Fruit fly (Drosophila melanogaster) whole organism, embryonic: ENCODE results near the gene ND-24.

Experiments used
- CG1024 ChIP-seq: fragments of 200-800 bp; sonication (Bioruptor generic); IDR thresholded peaks from 2 replicates; pipeline ENCODE4 v1.3.6; 2022; ENCODE audit warnings: missing biosample characterization, missing genetic modification characterization
- CG10959 ChIP-seq: fragments of 200-800 bp; sonication (Bioruptor generic); IDR thresholded peaks from 2 replicates; pipeline ENCODE4 v1.3.6; 2022; ENCODE audit warnings: missing biosample characterization, missing genetic modification characterization
- CG11247 ChIP-seq: fragments of 200-800 bp; sonication (Bioruptor generic); IDR thresholded peaks from 2 replicates; pipeline ENCODE4 v1.3.6; 2022; ENCODE audit warnings: missing biosample characterization, missing genetic modification characterization
- CG1233 ChIP-seq: fragments of 200-800 bp; sonication (Bioruptor generic); optimal IDR thresholded peaks from 4 replicates; lab custom pipeline; 2018; ENCODE audit warnings: missing biosample characterization, mild to moderate bottlenecking, missing genetic modification characterization
- CG12391 ChIP-seq: fragments of 200-800 bp; sonication (Bioruptor generic); optimal IDR thresholded peaks from 3 replicates; lab custom pipeline; 2018; ENCODE audit warnings: missing biosample characterization, mild to moderate bottlenecking, missing genetic modification characterization, moderate library complexity
- CG12659 ChIP-seq: fragments of 200-800 bp; sonication (Bioruptor generic); optimal IDR thresholded peaks from 3 replicates; lab custom pipeline; 2017; ENCODE audit warnings: mild to moderate bottlenecking, missing biosample characterization, missing genetic modification reagents, missing genetic modification characterization
- CG12942 ChIP-seq: fragments of 200-800 bp; sonication (Bioruptor generic); optimal IDR thresholded peaks from 3 replicates; lab custom pipeline; 2016; ENCODE audit warnings: missing biosample characterization, missing genetic modification characterization
- CG17359 ChIP-seq: fragments of 200-800 bp; sonication (Bioruptor generic); optimal IDR thresholded peaks from 3 replicates; lab custom pipeline; 2018; ENCODE audit warnings: missing biosample characterization, mild to moderate bottlenecking, missing genetic modification characterization, moderate library complexity
- CG17385 ChIP-seq: fragments of 200-800 bp; sonication (Bioruptor generic); optimal IDR thresholded peaks from 3 replicates; lab custom pipeline; 2018; ENCODE audit warnings: missing biosample characterization, mild to moderate bottlenecking, missing genetic modification characterization
- CG17612 ChIP-seq: fragments of 200-800 bp; sonication (Bioruptor generic); IDR thresholded peaks from 2 replicates; pipeline ENCODE4 v1.3.6; 2022; ENCODE audit warnings: missing biosample characterization, missing genetic modification characterization
- CG17802 ChIP-seq: fragments of 200-800 bp; sonication (Bioruptor generic); optimal IDR thresholded peaks from 2 replicates; lab custom pipeline; 2018; ENCODE audit warnings: missing biosample characterization, mild to moderate bottlenecking, missing genetic modification characterization, moderate library complexity
- CG18262 ChIP-seq: fragments of 200-800 bp; optimal IDR thresholded peaks from 3 replicates; lab custom pipeline; 2019; ENCODE audit warnings: missing biosample characterization, mild to moderate bottlenecking, missing genetic modification characterization, moderate library complexity
- CG2678 ChIP-seq: fragments of 200-800 bp; sonication (Bioruptor generic); optimal IDR thresholded peaks from 3 replicates; lab custom pipeline; 2019; ENCODE audit warnings: missing biosample characterization, mild to moderate bottlenecking, missing genetic modification characterization, moderate library complexity
- CG2875 ChIP-seq: fragments of 200-800 bp; sonication (Bioruptor generic); optimal IDR thresholded peaks from 2 replicates; lab custom pipeline; 2017; ENCODE audit warnings: missing biosample characterization, mild to moderate bottlenecking, missing genetic modification characterization, missing genetic modification reagents
- CG32532 ChIP-seq: fragments of 200-800 bp; sonication (Bioruptor generic); IDR thresholded peaks from 2 replicates; pipeline ENCODE4 v1.3.6; 2022; ENCODE audit warnings: missing biosample characterization, missing genetic modification characterization
- CG3847 ChIP-seq: fragments of 200-800 bp; sonication (Bioruptor generic); IDR thresholded peaks from 2 replicates; pipeline ENCODE4 v1.3.6; 2022; ENCODE audit warnings: missing biosample characterization, missing genetic modification characterization
- CG4360 ChIP-seq: fragments of 200-800 bp; sonication (Bioruptor generic); IDR thresholded peaks from 2 replicates; pipeline ENCODE4 v1.3.6; 2022; ENCODE audit warnings: missing biosample characterization, missing genetic modification characterization
- CG4730 ChIP-seq: fragments of 200-800 bp; sonication (Bioruptor generic); IDR thresholded peaks from 2 replicates; pipeline ENCODE4 v1.3.6; 2022; ENCODE audit warnings: missing biosample characterization, missing genetic modification characterization
- CG6813 ChIP-seq: fragments of 200-800 bp; sonication (Bioruptor generic); optimal IDR thresholded peaks from 2 replicates; lab custom pipeline; 2017; ENCODE audit warnings: missing biosample characterization, missing genetic modification characterization, mild to moderate bottlenecking, moderate library complexity, missing genetic modification reagents
- CG9932 ChIP-seq: fragments of 200-800 bp; sonication (Bioruptor generic); IDR thresholded peaks from 2 replicates; pipeline ENCODE4 v1.3.6; 2022; ENCODE audit warnings: missing biosample characterization, missing genetic modification characterization
- Chrac-16 ChIP-seq: fragments of 200-800 bp; sonication (Bioruptor generic); optimal IDR thresholded peaks from 3 replicates; lab custom pipeline; 2016; ENCODE audit warnings: missing biosample characterization, missing genetic modification characterization
- CkIIα-i1 ChIP-seq: fragments of 200-800 bp; sonication (Bioruptor generic); IDR thresholded peaks from 2 replicates; pipeline ENCODE4 v1.3.6; 2022; ENCODE audit warnings: missing biosample characterization, missing genetic modification characterization
- CoRest ChIP-seq: fragments of 200-800 bp; sonication (Bioruptor generic); optimal IDR thresholded peaks from 3 replicates; lab custom pipeline; 2018; ENCODE audit warnings: missing biosample characterization, mild to moderate bottlenecking, missing genetic modification characterization, moderate library complexity
- Dek ChIP-seq: fragments of 200-800 bp; sonication (Bioruptor generic); optimal IDR thresholded peaks from 3 replicates; lab custom pipeline; 2019; ENCODE audit warnings: missing biosample characterization, mild to moderate bottlenecking, missing genetic modification characterization, moderate library complexity
- Dfd ChIP-seq, 2 experiments: fragments of >200 bp; optimal IDR thresholded peaks; 2 replicates each; lab custom pipeline; 2017; ENCODE audit warnings: missing biosample characterization in 2 of 2, missing genetic modification characterization in 2 of 2
- Drgx ChIP-seq: fragments of 200-800 bp; sonication (Bioruptor generic); IDR thresholded peaks from 2 replicates; pipeline ENCODE4 v1.3.6; 2022; ENCODE audit warnings: missing biosample characterization, missing genetic modification characterization
- HLH3B ChIP-seq: fragments of 200-800 bp; sonication (Bioruptor generic); IDR thresholded peaks from 2 replicates; pipeline ENCODE4 v1.3.6; 2022; ENCODE audit warnings: missing biosample characterization, missing genetic modification characterization
- Hey ChIP-seq: fragments of 200-800 bp; sonication (Bioruptor generic); optimal IDR thresholded peaks from 3 replicates; lab custom pipeline; 2018; ENCODE audit warnings: missing biosample characterization, mild to moderate bottlenecking, missing genetic modification characterization
- Hr3 ChIP-seq: fragments of 200-800 bp; sonication (Bioruptor generic); optimal IDR thresholded peaks from 3 replicates; lab custom pipeline; 2016; ENCODE audit warnings: missing biosample characterization, missing genetic modification characterization
- Hr78 ChIP-seq, 2 experiments: fragments of 200-800 bp in 1 of 2; fragments of >200 bp in 1 of 2; sonication (Bioruptor generic) in 1 of 2; optimal IDR thresholded peaks; 2 replicates each; lab custom pipeline; 2017 to 2019; ENCODE audit warnings: missing biosample characterization in 2 of 2, missing genetic modification characterization in 2 of 2, mild to moderate bottlenecking in 1 of 2, moderate library complexity in 1 of 2
- Lhr ChIP-seq: fragments of 200-800 bp; sonication (Bioruptor generic); optimal IDR thresholded peaks from 3 replicates; lab custom pipeline; 2017; ENCODE audit warnings: mild to moderate bottlenecking, missing biosample characterization, missing genetic modification reagents, missing genetic modification characterization
- Ravus ChIP-seq: fragments of 200-800 bp; sonication (Bioruptor generic); IDR thresholded peaks from 2 replicates; pipeline ENCODE4 v1.3.6; 2022; ENCODE audit warnings: missing biosample characterization, missing genetic modification characterization
- Side ChIP-seq: fragments of 200-800 bp; sonication (Bioruptor generic); optimal IDR thresholded peaks from 2 replicates; lab custom pipeline; 2016; ENCODE audit warnings: missing biosample characterization, missing genetic modification characterization
- Taf1 ChIP-seq: fragments of 200-800 bp; sonication (Bioruptor generic); IDR thresholded peaks from 2 replicates; pipeline ENCODE4 v1.3.6; 2022; ENCODE audit warnings: missing biosample characterization, missing genetic modification characterization
- ab ChIP-seq: fragments of 200-800 bp; sonication (Bioruptor generic); optimal IDR thresholded peaks from 2 replicates; lab custom pipeline; 2016; ENCODE audit warnings: missing biosample characterization, missing genetic modification characterization
- abd-A ChIP-seq: fragments of 200-800 bp; sonication (Bioruptor generic); optimal IDR thresholded peaks from 3 replicates; lab custom pipeline; 2019; ENCODE audit warnings: missing biosample characterization, mild to moderate bottlenecking, missing genetic modification characterization, moderate library complexity
- br ChIP-seq: fragments of >200 bp; optimal IDR thresholded peaks from 2 replicates; lab custom pipeline; 2017
- cad ChIP-seq: fragments of >200 bp; optimal IDR thresholded peaks from 2 replicates; lab custom pipeline; 2017; ENCODE audit warnings: missing biosample characterization, missing genetic modification characterization
- crol ChIP-seq: fragments of 200-800 bp; sonication (Bioruptor generic); IDR thresholded peaks from 2 replicates; pipeline ENCODE4 v1.3.6; 2022; ENCODE audit warnings: missing biosample characterization, missing genetic modification characterization
- dmrt99B ChIP-seq: fragments of 200-800 bp; sonication (Bioruptor generic); optimal IDR thresholded peaks from 2 replicates; lab custom pipeline; 2018; ENCODE audit warnings: missing biosample characterization, mild to moderate bottlenecking, missing genetic modification characterization, moderate library complexity
- eyg ChIP-seq: fragments of 200-800 bp; sonication (Bioruptor generic); optimal IDR thresholded peaks from 3 replicates; lab custom pipeline; 2016; ENCODE audit warnings: missing biosample characterization, missing genetic modification characterization
- fd102C ChIP-seq: fragments of 200-800 bp; sonication (Bioruptor generic); optimal IDR thresholded peaks from 2 replicates; lab custom pipeline; 2018; ENCODE audit warnings: missing biosample characterization, mild to moderate bottlenecking, missing genetic modification characterization, moderate library complexity
- ftz-f1 ChIP-seq: fragments of 200-800 bp; sonication (Bioruptor generic); optimal IDR thresholded peaks from 2 replicates; lab custom pipeline; 2016; ENCODE audit warnings: missing biosample characterization, missing genetic modification characterization
- klu ChIP-seq: fragments of 200-800 bp; sonication (Bioruptor generic); IDR thresholded peaks from 2 replicates; pipeline ENCODE4 v1.3.6; 2022; ENCODE audit warnings: missing biosample characterization, missing genetic modification characterization
- org-1 ChIP-seq: fragments of 200-800 bp; sonication (Bioruptor generic); optimal IDR thresholded peaks from 2 replicates; lab custom pipeline; 2017; ENCODE audit warnings: missing biosample characterization, missing genetic modification characterization
- sim ChIP-seq: fragments of 200-800 bp; sonication (Bioruptor generic); IDR thresholded peaks from 2 replicates; pipeline ENCODE4 v1.3.6; 2022; ENCODE audit warnings: missing biosample characterization, missing genetic modification characterization
- stc ChIP-seq: fragments of 200-800 bp; sonication (Bioruptor generic); IDR thresholded peaks from 2 replicates; pipeline ENCODE4 v1.3.6; 2022; ENCODE audit warnings: missing biosample characterization, missing genetic modification characterization
- tgo ChIP-seq: fragments of 200-800 bp; sonication (Bioruptor generic); IDR thresholded peaks from 3 replicates; pipeline ENCODE4 v1.3.6; 2022; ENCODE audit warnings: missing biosample characterization, missing genetic modification characterization
- tio ChIP-seq: fragments of 200-800 bp; sonication (Bioruptor generic); optimal IDR thresholded peaks from 2 replicates; lab custom pipeline; 2017; ENCODE audit warnings: missing biosample characterization, missing genetic modification characterization, inconsistent platforms
- toy ChIP-seq: fragments of 200-800 bp; sonication (Bioruptor generic); IDR thresholded peaks from 2 replicates; pipeline ENCODE4 v1.3.6; 2022; ENCODE audit warnings: missing biosample characterization, missing genetic modification characterization
- trh ChIP-seq: fragments of 200-800 bp; sonication (Bioruptor generic); optimal IDR thresholded peaks from 2 replicates; lab custom pipeline; 2016; ENCODE audit warnings: missing biosample characterization, missing genetic modification characterization
- zfh2 ChIP-seq: fragments of 200-800 bp; sonication (Bioruptor generic); optimal IDR thresholded peaks from 2 replicates; lab custom pipeline; 2016; ENCODE audit warnings: missing biosample characterization, missing genetic modification characterization

ND-24 gene

DNA sequence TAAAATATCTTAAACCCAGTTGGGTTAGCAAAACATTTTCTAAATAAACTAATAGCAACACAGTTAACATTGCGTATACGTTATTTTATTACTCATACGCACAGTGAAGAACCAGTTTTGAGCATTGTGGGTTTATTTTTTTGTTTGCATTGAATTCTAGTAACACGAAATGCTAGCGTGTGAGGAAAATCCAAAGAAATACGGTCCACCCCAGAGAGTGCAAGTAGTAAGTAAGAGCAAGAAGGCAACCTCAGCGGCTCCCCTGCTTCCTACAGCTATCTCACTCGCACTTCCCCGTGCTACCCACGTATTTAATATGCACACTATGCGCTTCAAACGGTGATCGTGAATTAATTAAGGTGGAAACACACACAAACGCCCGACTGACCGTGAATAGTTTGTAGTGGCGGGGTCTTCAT, 6.9 kb upstream of the ND-24 start (continued):
- TF ChIP-seq CG32532 (GFP tag; lab: Robert Waterston, UW) (peak; percentile 83), crol (peak; percentile 53), CG17612 (GFP tag; lab: Robert Waterston, UW) (peak; percentile 52), zfh2 (GFP tag; lab: Kevin White, UChicago) (peak; percentile 82), Dek (tag; lab: Kevin White, UChicago) (peak; percentile 84), sim (no peak), Lhr (GFP tag; lab: Kevin White, UChicago) (peak; percentile 21), Taf1 (GFP tag; lab: Robert Waterston, UW) (peak; percentile 66; the same call in 1 of the 2 replicates), CG4730 (peak; percentile 71), CG12942 (GFP tag; lab: Kevin White, UChicago) (peak; percentile 65), CG17802 (tag; lab: Kevin White, UChicago) (peak; percentile 47), Ravus (GFP tag; lab: Robert Waterston, UW) (peak; percentile 29; the same call in 1 of the 2 replicates), tgo (GFP tag; lab: Robert Waterston, UW) (peak; percentile 71), ab (GFP tag; lab: Kevin White, UChicago) (peak; percentile 30), CG1233 (GFP tag; lab: Kevin White, UChicago) (peak; percentile 90), cad (GFP tag; lab: Kevin White, UChicago) (no peak), CG4360 (GFP tag; lab: Robert Waterston, UW) (peak; percentile 34; the same call in 1 of the 2 replicates), Dfd (GFP tag; optimal IDR thresholded peaks at IDR 0.05; lab: Kevin White, UChicago) (no peak), toy (GFP tag; lab: Robert Waterston, UW) (0 out of 2 replicates have a peak, but pooled peaks have one; percentile 32), trh (peak; percentile 47), CG1024 (GFP tag; lab: Robert Waterston, UW) (0 out of 2 replicates have a peak, but pooled peaks have one; percentile 36), br (lab: Kevin White, UChicago) (no peak), Hey (tag; lab: Kevin White, UChicago) (peak; percentile 70), CG18262 (tag; lab: Kevin White, UChicago) (peak; percentile 84), CG11247 (peak; percentile 72), CoRest (tag; lab: Kevin White, UChicago) (peak; percentile 91), tio (GFP tag; lab: Kevin White, UChicago) (peak; percentile 77), CG2678 (tag; lab: Kevin White, UChicago) (peak; percentile 94), stc (GFP tag; lab: Robert Waterston, UW) (peak; percentile 88), CG17385 (GFP tag; lab: Kevin White, UChicago) (peak; percentile 84), dmrt99B (tag; lab: Kevin White, UChicago) (peak; percentile 93), fd102C (GFP tag; lab: Kevin White, UChicago) (no peak), klu (peak; percentile 50), CG17359 (tag; lab: Kevin White, UChicago) (peak; percentile 90), CG3847 (GFP tag; lab: Robert Waterston, UW) (peak; percentile 72), CG6813 (GFP tag; lab: Kevin White, UChicago) (peak; percentile 82), CG10959 (GFP tag; lab: Robert Waterston, UW) (no peak), org-1 (GFP tag; lab: Kevin White, UChicago) (peak; percentile 91), Hr3 (peak; percentile 66), ftz-f1 (GFP tag; lab: Kevin White, UChicago) (peak; percentile 85), CG9932 (peak; percentile 71), Side (GFP tag; lab: Kevin White, UChicago) (peak; percentile 74), eyg (GFP tag; lab: Kevin White, UChicago) (peak; percentile 87), Hr78 (GFP tag; optimal IDR thresholded peaks at IDR 0.05; lab: Kevin White, UChicago) (peak in 1 of 2 experiments; percentile 72), Chrac-16 (GFP tag; lab: Kevin White, UChicago) (peak; percentile 61), CG12659 (peak; percentile 91), CG12391 (tag; lab: Kevin White, UChicago) (peak; percentile 83), abd-A (tag; lab: Kevin White, UChicago) (peak; percentile 56), Drgx (GFP tag; lab: Robert Waterston, UW) (peak; percentile 93), CG2875 (GFP tag; lab: Kevin White, UChicago) (peak; percentile 62), CkIIα-i1 (GFP tag; lab: Robert Waterston, UW) (no peak), HLH3B (GFP tag; lab: Robert Waterston, UW) (peak; percentile 78)
